Worm (Caenorhabditis elegans) whole organism, late embryonic: ENCODE results near the gene zim-2.

Source experiments
- K09A11.1 ChIP-seq: sonication (generic microtip); optimal IDR thresholded peaks from 2 replicates; lab custom pipeline; 2017; ENCODE audit warnings: antibody characterized with exemption, mild to moderate bottlenecking, missing genetic modification characterization, missing compliant biosample characterization; ENCODE audit not compliant: insufficient read depth
- ceh-34 ChIP-seq: sonication (generic microtip); optimal IDR thresholded peaks from 2 replicates; lab custom pipeline; 2016; ENCODE audit warnings: mild to moderate bottlenecking, missing genetic modification characterization, missing compliant biosample characterization
- hlh-15 ChIP-seq: sonication (generic microtip); optimal IDR thresholded peaks from 2 replicates; lab custom pipeline; 2016; ENCODE audit warnings: missing genetic modification characterization, missing compliant biosample characterization
- nfya-1 ChIP-seq: sonication (generic microtip); optimal IDR thresholded peaks from 2 replicates; lab custom pipeline; 2017; ENCODE audit warnings: missing genetic modification characterization, mild to moderate bottlenecking, missing compliant biosample characterization, antibody characterized with exemption, moderate library complexity
- unc-55 ChIP-seq: sonication (generic microtip); optimal IDR thresholded peaks from 2 replicates; lab custom pipeline; 2017; ENCODE audit warnings: missing biosample characterization, missing genetic modification reagents, missing genetic modification characterization

DNA sequence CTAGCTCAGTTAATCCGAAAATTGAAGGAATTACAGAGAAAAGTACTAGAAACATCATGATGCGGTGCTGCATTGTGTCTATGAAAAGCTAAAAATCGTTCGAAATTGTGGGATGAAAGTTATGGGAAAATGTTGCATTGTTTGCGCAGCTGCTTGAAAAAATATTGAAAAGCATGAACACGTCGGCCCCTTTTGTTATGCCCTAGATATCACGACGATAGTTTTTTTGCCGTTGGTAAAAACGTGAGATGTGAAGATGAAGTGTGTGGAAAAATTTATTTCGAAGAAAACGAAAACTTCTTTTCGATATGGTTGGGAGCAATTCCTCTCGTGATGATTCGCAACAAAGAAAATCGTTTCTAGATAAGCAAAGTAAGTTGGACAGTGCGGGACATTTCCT lies 35.6 kb downstream of the zim-2 start, which contains the start of the genes C43F9.5 and nkb-2:
- no peak for TF ChIP-seq hlh-15 (tag; lab: Kevin White, UChicago)
- no peak for TF ChIP-seq unc-55 (GFP tag; lab: Kevin White, UChicago)
- no peak for TF ChIP-seq ceh-34 (tag; lab: Kevin White, UChicago)
- TF ChIP-seq K09A11.1: no peak
- TF ChIP-seq nfya-1 (tag; lab: Kevin White, UChicago): no peak
